Worm (Caenorhabditis elegans): ENCODE results near the gene asp-4.

DNA sequence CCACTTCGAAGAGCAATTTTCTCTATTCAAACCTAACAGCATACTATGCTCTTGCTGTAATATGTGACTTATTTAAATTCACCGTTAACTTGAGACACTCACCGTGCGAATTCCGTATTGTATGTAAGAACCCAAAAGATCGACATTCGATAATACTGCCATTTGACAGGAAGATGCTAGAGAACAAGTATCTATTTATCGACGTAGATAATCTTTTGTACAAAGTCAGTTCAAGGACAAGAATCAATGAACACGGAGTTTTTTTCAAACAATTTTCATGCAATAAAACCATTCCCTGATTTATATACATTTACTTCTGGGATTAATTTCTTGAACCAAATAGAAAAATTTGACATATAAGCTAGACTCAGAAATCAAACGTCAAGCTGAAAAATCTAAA lies 27.0 kb upstream of the asp-4 start, which contains the start of gene K08H2.7:
- TF ChIP-seq cog-1 (tag; optimal IDR thresholded peaks at IDR 0.05), result no peak
- TF ChIP-seq ztf-29 (GFP tag; IDR thresholded peaks at IDR 0.05), result no peak
- no peak for TF ChIP-seq klf-2 (GFP tag; conservative IDR thresholded peaks at IDR 0.05)
- TF ChIP-seq med-1 (GFP tag; optimal IDR thresholded peaks at IDR 0.05; ENCODE audit: insufficient read depth), result no peak
- no peak for TF ChIP-seq tab-1 (GFP tag; IDR thresholded peaks at IDR 0.05)
- no peak for TF ChIP-seq flt-1 (GFP tag; IDR thresholded peaks at IDR 0.05)
- TF ChIP-seq ref-1 (GFP tag; conservative IDR thresholded peaks at IDR 0.05), result no peak
- TF ChIP-seq T22C8.4 (GFP tag; IDR thresholded peaks at IDR 0.05), result no peak
- TF ChIP-seq ztf-23 (GFP tag; IDR thresholded peaks at IDR 0.05), result no peak
